Worm (Caenorhabditis elegans) whole organism, young adult: ENCODE data around the gene ncl-1.
A peak's percentile ranks its signal among the peaks of the same experiment; 100 is the strongest.

Experiments used
- B0019.2 ChIP-seq: fragments of 200-800 bp; sonication (Bioruptor generic); conservative IDR thresholded peaks from 2 replicates; pipeline ENCODE4 v1.3.6; 2022; ENCODE audit warnings: missing genetic modification reagents, missing genetic modification characterization, missing compliant biosample characterization
- B0336.3 ChIP-seq: fragments of 200-800 bp; sonication (Bioruptor generic); IDR thresholded peaks from 2 replicates; pipeline ENCODE4 v1.3.6; 2022; ENCODE audit warnings: missing genetic modification characterization, missing compliant biosample characterization
- F10E7.11 ChIP-seq: sonication (generic microtip); optimal IDR thresholded peaks from 2 replicates; lab custom pipeline; 2017; ENCODE audit warnings: mild to moderate bottlenecking, missing genetic modification characterization, moderate library complexity, missing compliant biosample characterization
- T07F8.4 ChIP-seq: sonication (generic microtip); optimal IDR thresholded peaks from 2 replicates; lab custom pipeline; 2016; ENCODE audit warnings: mild to moderate bottlenecking, missing genetic modification characterization, moderate library complexity, missing compliant biosample characterization
- Y53F4B.3 ChIP-seq: fragments of 200-800 bp; sonication (Bioruptor generic); IDR thresholded peaks from 2 replicates; pipeline ENCODE4 v1.3.6; 2022; ENCODE audit warnings: missing genetic modification reagents, missing genetic modification characterization, missing compliant biosample characterization
- Y53G8AR.9 ChIP-seq: fragments of 200-800 bp; sonication (Bioruptor generic); conservative IDR thresholded peaks from 2 replicates; pipeline ENCODE4 v1.3.6; 2022; ENCODE audit warnings: missing genetic modification reagents, missing genetic modification characterization, missing compliant biosample characterization
- ama-1 ChIP-seq, 3 experiments: fragments of 150-350 bp in 1 of 3; sonication (generic microtip) in 2 of 3; optimal IDR thresholded peaks; 2 replicates each; lab custom pipeline; 2014 to 2018; ENCODE audit warnings: missing biosample characterization in 2 of 3, missing genetic modification characterization in 2 of 3, missing genetic modification reagents in 2 of 3
- attf-3 ChIP-seq: fragments of 200-800 bp; sonication (Bioruptor generic); conservative IDR thresholded peaks from 2 replicates; pipeline ENCODE4 v1.3.6; 2022; ENCODE audit warnings: missing genetic modification reagents, missing genetic modification characterization, missing compliant biosample characterization
- attf-5 ChIP-seq: fragments of 200-800 bp; sonication (Bioruptor generic); optimal IDR thresholded peaks from 2 replicates; lab custom pipeline; 2018; ENCODE audit warnings: mild to moderate bottlenecking, missing genetic modification characterization, missing compliant biosample characterization
- attf-6 ChIP-seq: fragments of 200-800 bp; sonication (Bioruptor generic); IDR thresholded peaks from 2 replicates; pipeline ENCODE4 v1.3.6; 2022; ENCODE audit warnings: missing genetic modification reagents, missing genetic modification characterization, missing compliant biosample characterization
- ceh-79 ChIP-seq: sonication (generic microtip); optimal IDR thresholded peaks from 2 replicates; lab custom pipeline; 2017; ENCODE audit warnings: mild to moderate bottlenecking, missing genetic modification characterization, missing compliant biosample characterization
- dox-1 ChIP-seq: fragments of 200-800 bp; sonication (Bioruptor generic); IDR thresholded peaks from 2 replicates; pipeline ENCODE4 v1.3.6; 2022; ENCODE audit warnings: missing genetic modification reagents, missing genetic modification characterization, missing compliant biosample characterization
- egl-18 ChIP-seq: fragments of 200-800 bp; sonication (Bioruptor generic); IDR thresholded peaks from 2 replicates; pipeline ENCODE4 v1.3.6; 2022; ENCODE audit warnings: missing genetic modification reagents, missing genetic modification characterization, missing compliant biosample characterization
- ets-4 ChIP-seq: fragments of 200-800 bp; sonication (Bioruptor generic); optimal IDR thresholded peaks from 2 replicates; lab custom pipeline; 2018; ENCODE audit warnings: mild to moderate bottlenecking, missing genetic modification characterization, missing compliant biosample characterization
- gei-17 ChIP-seq: fragments of 200-800 bp; sonication (Bioruptor generic); optimal IDR thresholded peaks from 2 replicates; lab custom pipeline; 2018; ENCODE audit warnings: mild to moderate bottlenecking, missing genetic modification characterization, missing compliant biosample characterization
- lag-1 ChIP-seq: fragments of 200-800 bp; sonication (Bioruptor generic); IDR thresholded peaks from 2 replicates; pipeline ENCODE4 v1.3.6; 2022; ENCODE audit warnings: missing genetic modification reagents, missing genetic modification characterization, missing compliant biosample characterization
- let-526 ChIP-seq: fragments of 200-800 bp; sonication (Bioruptor generic); IDR thresholded peaks from 2 replicates; pipeline ENCODE4 v1.3.6; 2022; ENCODE audit warnings: missing genetic modification reagents, missing genetic modification characterization, missing compliant biosample characterization
- let-607 ChIP-seq, 2 experiments: fragments of 200-800 bp in 1 of 2; sonication (Bioruptor generic) in 1 of 2; sonication (generic microtip) in 1 of 2; optimal IDR thresholded peaks; 2 replicates each; lab custom pipeline; 2016 to 2018; ENCODE audit warnings: mild to moderate bottlenecking in 2 of 2, missing compliant biosample characterization in 2 of 2, missing genetic modification characterization in 2 of 2, moderate library complexity in 2 of 2, missing genotype in 1 of 2
- lin-26 ChIP-seq: fragments of 200-800 bp; sonication (Bioruptor generic); IDR thresholded peaks from 2 replicates; pipeline ENCODE4 v1.3.6; 2022; ENCODE audit warnings: missing genetic modification reagents, missing genetic modification characterization, missing compliant biosample characterization
- lsl-1 ChIP-seq: fragments of 200-800 bp; sonication (Bioruptor generic); optimal IDR thresholded peaks from 2 replicates; lab custom pipeline; 2018; ENCODE audit warnings: mild to moderate bottlenecking, missing genetic modification characterization, moderate library complexity, missing compliant biosample characterization
- madf-6 ChIP-seq: fragments of 200-800 bp; sonication (Bioruptor generic); IDR thresholded peaks from 2 replicates; pipeline ENCODE4 v1.3.6; 2022; ENCODE audit warnings: missing genetic modification reagents, missing genetic modification characterization, missing compliant biosample characterization
- mcd-1 ChIP-seq: fragments of 200-800 bp; sonication (Bioruptor generic); IDR thresholded peaks from 2 replicates; pipeline ENCODE4 v1.3.6; 2022; ENCODE audit warnings: missing genetic modification reagents, missing genetic modification characterization, missing compliant biosample characterization
- mes-4 ChIP-seq: sonication (generic microtip); optimal IDR thresholded peaks from 2 replicates; lab custom pipeline; 2016; ENCODE audit warnings: missing genotype, missing genetic modification characterization, missing compliant biosample characterization
- nfya-2 ChIP-seq: fragments of 200-800 bp; sonication (Bioruptor generic); IDR thresholded peaks from 2 replicates; pipeline ENCODE4 v1.3.6; 2022; ENCODE audit warnings: missing genetic modification reagents, missing genetic modification characterization, missing compliant biosample characterization
- nfyb-1 ChIP-seq: fragments of 200-800 bp; sonication (Bioruptor generic); IDR thresholded peaks from 2 replicates; pipeline ENCODE4 v1.3.6; 2022; ENCODE audit warnings: missing genetic modification reagents, missing genetic modification characterization, missing compliant biosample characterization
- nhr-120 ChIP-seq: fragments of 200-800 bp; sonication (Bioruptor generic); IDR thresholded peaks from 2 replicates; pipeline ENCODE4 v1.3.6; 2022; ENCODE audit warnings: missing genetic modification characterization, missing compliant biosample characterization
- nhr-179 ChIP-seq: sonication (generic microtip); optimal IDR thresholded peaks from 2 replicates; lab custom pipeline; 2016; ENCODE audit warnings: mild to moderate bottlenecking, missing genetic modification characterization, missing compliant biosample characterization
- nhr-80 ChIP-seq: sonication (generic microtip); optimal IDR thresholded peaks from 2 replicates; lab custom pipeline; 2016; ENCODE audit warnings: missing genetic modification characterization, missing compliant biosample characterization
- sea-2 ChIP-seq: fragments of 200-800 bp; sonication (Bioruptor generic); IDR thresholded peaks from 2 replicates; pipeline ENCODE4 v1.3.6; 2022; ENCODE audit warnings: missing genetic modification characterization, missing compliant biosample characterization
- snpc-1.1 ChIP-seq: sonication (generic microtip); optimal IDR thresholded peaks from 2 replicates; lab custom pipeline; 2017; ENCODE audit warnings: missing genetic modification characterization, mild to moderate bottlenecking, missing compliant biosample characterization, antibody characterized with exemption, moderate library complexity, missing genotype, missing genetic modification reagents; ENCODE audit not compliant: insufficient read depth
- snpc-1.3 ChIP-seq: sonication (generic microtip); optimal IDR thresholded peaks from 2 replicates; lab custom pipeline; 2017; ENCODE audit warnings: missing genetic modification characterization, mild to moderate bottlenecking, missing compliant biosample characterization, antibody characterized with exemption, moderate library complexity, missing genotype, missing genetic modification reagents; ENCODE audit not compliant: insufficient read depth
- snpc-4 ChIP-seq, 5 experiments: fragments of 150-350 bp in 1 of 5; sonication (generic microtip) in 4 of 5; optimal IDR thresholded peaks; 2 replicates each; lab custom pipeline; 2014 to 2018; ENCODE audit warnings: missing genetic modification characterization in 5 of 5, missing biosample characterization in 3 of 5, antibody characterized with exemption in 2 of 5, mild to moderate bottlenecking in 2 of 5, missing compliant biosample characterization in 2 of 5, missing genotype in 2 of 5, moderate library complexity in 2 of 5, missing genetic modification reagents in 1 of 5
- sptf-2 ChIP-seq: fragments of 200-800 bp; sonication (Bioruptor generic); optimal IDR thresholded peaks from 2 replicates; lab custom pipeline; 2018; ENCODE audit warnings: mild to moderate bottlenecking, missing genetic modification characterization, missing compliant biosample characterization
- tbx-9 ChIP-seq: sonication (generic microtip); optimal IDR thresholded peaks from 2 replicates; lab custom pipeline; 2016; ENCODE audit warnings: borderline replicate concordance, missing genetic modification characterization, inconsistent platforms, missing compliant biosample characterization
- xnd-1 ChIP-seq: sonication (generic microtip); optimal IDR thresholded peaks from 2 replicates; lab custom pipeline; 2016; ENCODE audit warnings: missing genotype, missing genetic modification reagents, missing genetic modification characterization, missing compliant biosample characterization
- zfh-2 ChIP-seq: fragments of 200-800 bp; sonication (Bioruptor generic); conservative IDR thresholded peaks from 2 replicates; pipeline ENCODE4 v1.3.6; 2022; ENCODE audit warnings: missing genetic modification reagents, missing genetic modification characterization, missing compliant biosample characterization
- zim-3 ChIP-seq: sonication (generic microtip); optimal IDR thresholded peaks from 2 replicates; lab custom pipeline; 2017; ENCODE audit warnings: mild to moderate bottlenecking, missing genetic modification characterization, moderate library complexity, missing compliant biosample characterization
- ztf-22 ChIP-seq: fragments of 200-800 bp; sonication (Bioruptor generic); optimal IDR thresholded peaks from 2 replicates; lab custom pipeline; 2018; ENCODE audit warnings: mild to moderate bottlenecking, missing genetic modification characterization, moderate library complexity, missing compliant biosample characterization
- ztf-26 ChIP-seq: sonication (generic microtip); optimal IDR thresholded peaks from 2 replicates; lab custom pipeline; 2017; ENCODE audit warnings: missing genetic modification characterization, missing compliant biosample characterization

The ncl-1 gene

DNA sequence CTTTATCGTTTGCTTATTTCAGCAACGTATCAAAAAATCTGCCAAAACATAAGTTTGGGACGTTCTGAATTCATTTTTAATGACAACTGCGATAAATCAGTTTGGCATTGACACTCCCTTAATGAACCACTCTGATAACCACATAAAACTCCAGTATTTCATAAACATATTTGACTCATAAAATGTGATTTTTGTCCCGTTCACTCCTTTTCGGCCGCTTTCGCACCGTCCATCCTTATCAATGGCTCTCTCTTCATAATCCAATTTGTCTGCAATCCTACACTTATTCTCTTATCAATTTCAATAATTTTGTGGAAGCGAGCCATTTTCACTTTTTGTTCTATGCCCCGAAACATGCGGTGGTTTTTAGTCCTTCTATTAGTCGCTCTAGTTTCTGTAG, 39.0 kb downstream of the ncl-1 start, which contains the start of gene pcp-1:
pcp-1 (plus strand) TSS at position 342 of the 400 bp plus-strand sequence.
- TF ChIP-seq nfya-2 (GFP tag; lab: Robert Waterston, UW) (no peak), T07F8.4 (no peak), lag-1 (GFP tag; lab: Robert Waterston, UW) (no peak), snpc-4 (GFP tag; optimal IDR thresholded peaks at IDR 0.05; lab: Kevin White, UChicago) (no peak), snpc-4 (tag; optimal IDR thresholded peaks at IDR 0.05; lab: Kevin White, UChicago) (no peak), let-607 (tag; optimal IDR thresholded peaks at IDR 0.05; lab: Kevin White, UChicago) (peak; percentile 14 to 68), sea-2 (GFP tag; lab: Robert Waterston, UW) (no peak), snpc-1.1 (tag; lab: Kevin White, UChicago) (no peak), ets-4 (GFP tag; lab: Kevin White, UChicago) (peak; percentile 95), F10E7.11 (tag; lab: Kevin White, UChicago) (no peak), nhr-80 (peak; percentile 100), xnd-1 (tag; lab: Kevin White, UChicago) (no peak)

DNA sequence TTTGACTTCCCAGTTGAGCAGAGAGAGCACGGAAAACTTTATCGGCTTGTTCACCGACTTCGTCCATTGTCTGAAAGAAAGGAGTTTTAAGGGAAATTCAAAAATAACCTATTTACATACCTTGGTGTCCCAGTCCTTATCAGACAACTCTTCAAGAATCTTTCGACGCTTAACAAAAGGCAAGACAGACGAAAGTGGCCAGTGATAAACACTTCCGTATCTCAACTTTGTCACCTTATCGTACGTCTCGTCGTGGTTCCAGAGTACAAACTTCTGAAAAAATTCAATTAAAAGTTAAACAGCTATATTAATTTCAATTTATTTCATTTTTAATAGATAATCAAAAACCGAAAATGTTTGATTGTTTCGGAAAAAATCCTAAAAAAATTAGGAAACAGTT, 42.7 kb downstream of the ncl-1 start:
- TF ChIP-seq nhr-80: peak; percentile 77
- no peak for TF ChIP-seq mcd-1 (GFP tag; lab: Robert Waterston, UW)
- TF ChIP-seq, all 124 proteins: peak for 1

DNA sequence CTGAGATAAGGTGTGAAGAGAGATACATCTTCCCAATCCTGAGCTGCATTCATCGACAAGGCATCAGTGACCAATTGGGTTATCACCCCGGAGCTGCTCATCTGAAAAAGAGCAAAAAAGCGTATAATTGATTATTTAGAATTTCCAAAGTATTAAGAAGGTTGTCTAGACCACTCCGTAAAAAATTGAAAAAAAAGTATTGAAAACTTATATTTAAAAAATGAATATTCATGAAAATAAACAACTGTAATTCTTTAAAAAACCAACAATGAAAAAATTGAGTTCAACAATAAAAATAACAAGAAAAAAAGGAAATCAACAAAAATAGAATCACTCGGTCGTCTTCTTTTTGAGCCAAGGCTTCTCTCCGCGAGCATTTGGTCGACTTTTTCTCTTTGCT, 44.0 kb downstream of the ncl-1 start, which contains the start of gene mtx-2:
mtx-2 (minus strand) TSS at position 101 of the 400 bp plus-strand sequence.
- TF ChIP-seq egl-18 (GFP tag; lab: Robert Waterston, UW) (no peak), B0019.2 (GFP tag; lab: Robert Waterston, UW) (no peak), tbx-9 (tag; lab: Kevin White, UChicago) (no peak), dox-1 (0 out of 2 replicates have a peak, but pooled peaks have one; percentile 3)

DNA sequence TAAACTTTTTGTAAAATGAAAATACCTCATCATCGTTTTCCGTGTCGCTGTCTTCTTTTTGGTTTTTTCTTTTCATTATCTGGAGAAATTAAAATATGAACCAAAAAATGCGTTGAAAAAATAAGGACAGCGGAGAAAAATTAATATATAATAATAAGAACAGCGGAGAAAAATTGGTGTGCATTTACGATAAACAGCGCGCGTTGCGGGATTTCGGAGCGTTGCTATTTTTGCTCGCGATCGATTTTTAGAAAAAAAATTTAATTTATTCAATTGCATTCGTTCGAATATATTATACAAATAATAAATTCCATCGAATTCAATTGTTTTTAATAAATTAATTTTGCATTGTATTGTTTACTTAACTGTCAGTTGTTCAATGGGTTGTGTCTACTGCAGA, 46.4 kb downstream of the ncl-1 start, which contains the start of gene ZK686.2:
ZK686.2 (minus strand) TSS at position 79 of the 400 bp plus-strand sequence.
- TF ChIP-seq mes-4 (tag; lab: Kevin White, UChicago) (no peak), attf-5 (GFP tag; lab: Kevin White, UChicago) (peak; percentile 14), attf-3 (GFP tag; lab: Robert Waterston, UW) (peak; percentile 93)

DNA sequence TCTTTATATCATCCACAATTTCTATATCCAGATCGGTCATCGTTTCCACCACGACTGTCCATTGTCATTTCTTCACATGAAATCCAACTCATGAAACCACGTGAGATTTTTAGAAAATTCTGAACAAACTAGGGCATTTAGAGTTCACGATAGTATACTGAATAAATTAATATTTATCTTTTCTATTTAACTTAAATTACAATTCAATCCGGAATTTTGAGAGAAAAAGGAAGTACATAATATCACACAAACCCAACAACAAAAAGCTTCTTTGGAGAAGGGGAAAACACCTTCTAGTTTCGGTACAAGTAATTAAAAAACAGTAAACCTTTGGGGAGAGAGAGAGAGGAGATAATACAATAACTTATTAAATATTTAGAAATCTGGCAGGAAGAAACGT, 47.9 kb downstream of the ncl-1 start, which contains the start of gene ZK686.5:
ZK686.5 (minus strand) TSS at position 101 of the 400 bp plus-strand sequence.
- no peak for TF ChIP-seq Y53G8AR.9 (GFP tag; lab: Robert Waterston, UW)

DNA sequence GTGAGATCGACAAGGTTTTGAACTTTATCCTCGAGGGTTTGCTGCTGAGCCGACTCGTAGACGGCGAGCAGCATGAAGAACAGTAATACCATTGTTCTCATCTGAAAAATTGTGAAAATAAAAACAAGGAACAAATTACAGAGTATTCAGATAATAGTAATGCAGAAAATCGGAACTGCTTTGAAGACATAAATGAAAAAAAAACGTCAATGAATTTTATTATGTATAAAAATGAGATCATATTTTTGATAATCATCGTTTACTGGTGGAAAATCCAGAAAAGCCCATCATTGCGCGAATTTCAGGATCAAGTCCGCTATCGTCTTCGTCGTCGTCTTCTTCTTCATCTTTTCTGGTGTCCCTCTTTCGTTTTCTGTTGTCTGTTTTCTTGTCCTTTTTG, 49.4 kb downstream of the ncl-1 start, which contains the start of gene ZK686.3:
ZK686.3 (minus strand) TSS at position 101 of the 400 bp plus-strand sequence.
- TF ChIP-seq ztf-26 (tag; lab: Kevin White, UChicago) (no peak), nhr-179 (tag; lab: Kevin White, UChicago) (no peak), snpc-1.3 (tag; lab: Kevin White, UChicago) (no peak), B0336.3 (GFP tag; lab: Robert Waterston, UW) (no peak), gei-17 (no peak), ztf-22 (GFP tag; lab: Kevin White, UChicago) (no peak), zfh-2 (GFP tag; lab: Robert Waterston, UW) (no peak), attf-6 (GFP tag; lab: Robert Waterston, UW) (no peak), sptf-2 (GFP tag; lab: Kevin White, UChicago) (no peak), tbx-9 (tag; lab: Kevin White, UChicago) (no peak), ceh-79 (no peak), ama-1 (optimal IDR thresholded peaks at IDR 0.05; lab: Kevin White, UChicago) (no peak), ama-1 (GFP tag; optimal IDR thresholded peaks at IDR 0.05; lab: Kevin White, UChicago) (no peak), zim-3 (tag; lab: Kevin White, UChicago) (no peak), lsl-1 (GFP tag; lab: Kevin White, UChicago) (no peak), nhr-120 (GFP tag; lab: Robert Waterston, UW) (no peak), let-526 (GFP tag; lab: Robert Waterston, UW) (no peak), madf-6 (GFP tag; lab: Robert Waterston, UW) (no peak), nfyb-1 (GFP tag; lab: Robert Waterston, UW) (no peak), Y53F4B.3 (GFP tag; lab: Robert Waterston, UW) (no peak), lin-26 (no peak)
